Worm (Caenorhabditis elegans) whole organism, midembryonic: Measurements from ENCODE around the gene C18E9.7.

Experiments
- T22C8.4 ChIP-seq: fragments of 200-800 bp; sonication (Bioruptor generic); IDR thresholded peaks from 2 replicates; pipeline ENCODE4 v1.3.6; 2022; ENCODE audit warnings: missing genetic modification characterization, missing compliant biosample characterization
- cog-1 ChIP-seq: sonication (generic microtip); optimal IDR thresholded peaks from 2 replicates; lab custom pipeline; 2016; ENCODE audit warnings: missing genetic modification characterization, missing compliant biosample characterization
- flt-1 ChIP-seq: fragments of 200-800 bp; sonication (Bioruptor generic); IDR thresholded peaks from 2 replicates; pipeline ENCODE4 v1.3.6; 2022; ENCODE audit warnings: missing genetic modification characterization, missing compliant biosample characterization
- klf-2 ChIP-seq: fragments of 200-800 bp; sonication (Bioruptor generic); conservative IDR thresholded peaks from 2 replicates; pipeline ENCODE4 v1.3.6; 2022; ENCODE audit warnings: missing genetic modification reagents, missing genetic modification characterization, missing compliant biosample characterization
- med-1 ChIP-seq: sonication (generic microtip); optimal IDR thresholded peaks from 2 replicates; lab custom pipeline; 2017; ENCODE audit warnings: missing genetic modification characterization, mild to moderate bottlenecking, missing compliant biosample characterization, antibody characterized with exemption, missing genetic modification reagents; ENCODE audit not compliant: insufficient read depth
- ref-1 ChIP-seq: fragments of 200-800 bp; sonication (Bioruptor generic); conservative IDR thresholded peaks from 2 replicates; pipeline ENCODE4 v1.3.6; 2022; ENCODE audit warnings: missing genetic modification reagents, missing genetic modification characterization, missing compliant biosample characterization
- tab-1 ChIP-seq: fragments of 200-800 bp; sonication (Bioruptor generic); IDR thresholded peaks from 2 replicates; pipeline ENCODE4 v1.3.6; 2022; ENCODE audit warnings: missing genetic modification characterization, missing compliant biosample characterization
- ztf-23 ChIP-seq: fragments of 200-800 bp; sonication (Bioruptor generic); IDR thresholded peaks from 2 replicates; pipeline ENCODE4 v1.3.6; 2022; ENCODE audit warnings: missing genetic modification reagents, missing genetic modification characterization, missing compliant biosample characterization
- ztf-29 ChIP-seq: fragments of 200-800 bp; sonication (Bioruptor generic); IDR thresholded peaks from 2 replicates; pipeline ENCODE4 v1.3.6; 2022; ENCODE audit warnings: missing genetic modification reagents, missing genetic modification characterization, missing compliant biosample characterization

C18E9.7 gene

DNA sequence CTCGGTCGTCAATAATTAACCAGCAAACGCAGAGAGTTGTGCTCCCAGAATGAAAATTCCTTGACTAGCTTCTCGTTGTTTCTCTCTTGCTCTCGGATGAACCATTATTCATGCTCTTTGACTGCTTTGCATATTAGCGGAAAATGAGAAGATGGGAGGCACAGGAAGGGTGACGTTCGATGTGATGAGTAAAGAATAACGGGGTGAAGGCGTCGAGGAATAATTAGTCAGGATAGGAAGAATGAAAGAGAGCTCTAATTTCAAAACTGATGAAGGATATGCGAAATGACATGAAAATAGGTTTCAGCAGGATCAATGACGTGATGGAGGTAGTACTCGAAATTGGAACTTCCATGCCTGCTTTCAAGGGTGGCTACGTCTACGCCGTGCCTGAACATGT is 31.3 kb downstream of the C18E9.7 start:
- TF ChIP-seq flt-1 = no peak
- TF ChIP-seq tab-1 (GFP tag; lab: Robert Waterston, UW) = no peak
- TF ChIP-seq ztf-29 (GFP tag; lab: Robert Waterston, UW) = no peak
- no peak for TF ChIP-seq T22C8.4 (GFP tag; lab: Robert Waterston, UW)
- no peak for TF ChIP-seq ref-1
- no peak for TF ChIP-seq cog-1 (tag; lab: Kevin White, UChicago)
- TF ChIP-seq med-1 (GFP tag; lab: Kevin White, UChicago) = no peak
- no peak for TF ChIP-seq klf-2 (GFP tag; lab: Robert Waterston, UW)
- TF ChIP-seq ztf-23 = no peak

DNA sequence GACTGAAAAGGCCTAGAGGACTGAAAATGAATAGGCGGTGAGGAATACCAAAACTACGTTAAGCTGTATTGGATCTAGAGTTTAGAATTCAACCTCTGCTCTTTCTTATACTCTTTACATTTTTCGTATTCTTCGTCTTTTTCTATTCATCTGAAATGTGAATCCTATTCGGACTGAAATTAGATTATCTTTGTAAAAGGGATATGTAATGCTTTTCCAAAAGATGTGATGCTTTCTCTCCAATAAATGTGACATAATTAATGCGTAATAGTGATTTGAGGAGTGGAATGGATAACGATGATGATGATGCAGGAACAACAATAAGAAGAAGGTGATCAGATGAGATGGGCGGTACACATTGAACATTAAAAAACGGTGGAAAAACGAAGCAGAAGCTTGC is 33.9 kb downstream of the C18E9.7 start:
- no peak for TF ChIP-seq cog-1 (tag; lab: Kevin White, UChicago)
- no peak for TF ChIP-seq ref-1
- TF ChIP-seq tab-1 (GFP tag; lab: Robert Waterston, UW) = no peak
- TF ChIP-seq T22C8.4 (GFP tag; lab: Robert Waterston, UW) = no peak
- TF ChIP-seq klf-2 (GFP tag; lab: Robert Waterston, UW) = no peak
- TF ChIP-seq ztf-23 = no peak
- TF ChIP-seq med-1 (GFP tag; lab: Kevin White, UChicago) = no peak
- no peak for TF ChIP-seq flt-1
- no peak for TF ChIP-seq ztf-29 (GFP tag; lab: Robert Waterston, UW)

ce11 chrII:8947391-8947790 is 35.2 kb downstream of the C18E9.7 start, which contains the start of gene cutl-15:
Gene cutl-15 (minus strand): TSS chrII:8947688.
- no peak for TF ChIP-seq ztf-29 (GFP tag; lab: Robert Waterston, UW)
- no peak for TF ChIP-seq med-1 (GFP tag; lab: Kevin White, UChicago)
- TF ChIP-seq klf-2 (GFP tag; lab: Robert Waterston, UW) = no peak
- no peak for TF ChIP-seq ref-1
- TF ChIP-seq T22C8.4 (GFP tag; lab: Robert Waterston, UW) = no peak
- TF ChIP-seq tab-1 (GFP tag; lab: Robert Waterston, UW) = no peak
- TF ChIP-seq cog-1 (tag; lab: Kevin White, UChicago) = no peak
- TF ChIP-seq flt-1 = no peak
- TF ChIP-seq ztf-23 = no peak

DNA sequence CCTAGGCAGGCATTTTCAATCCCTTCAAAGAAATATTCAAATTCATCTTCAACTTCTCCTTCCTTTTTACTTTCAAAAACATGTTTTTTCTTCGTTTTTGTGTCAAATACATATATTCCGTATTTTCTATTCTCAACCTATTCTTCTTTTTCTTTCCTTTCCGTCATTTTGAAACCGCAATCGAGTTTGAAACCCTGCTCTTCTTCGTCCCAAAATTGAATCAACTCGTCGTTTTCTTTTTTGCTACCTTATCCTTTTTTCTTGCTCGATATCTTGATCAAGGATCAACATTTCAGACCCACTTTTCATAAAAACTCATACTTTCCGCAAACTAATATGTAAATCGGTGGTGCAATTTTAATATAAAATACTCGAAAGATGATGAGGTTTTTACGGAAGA is 37.4 kb downstream of the C18E9.7 start:
- TF ChIP-seq ref-1 (no peak), klf-2 (GFP tag; lab: Robert Waterston, UW) (no peak), T22C8.4 (GFP tag; lab: Robert Waterston, UW) (no peak), cog-1 (tag; lab: Kevin White, UChicago) (no peak), ztf-23 (no peak), med-1 (GFP tag; lab: Kevin White, UChicago) (no peak), ztf-29 (GFP tag; lab: Robert Waterston, UW) (no peak), tab-1 (GFP tag; lab: Robert Waterston, UW) (no peak), flt-1 (no peak)

DNA sequence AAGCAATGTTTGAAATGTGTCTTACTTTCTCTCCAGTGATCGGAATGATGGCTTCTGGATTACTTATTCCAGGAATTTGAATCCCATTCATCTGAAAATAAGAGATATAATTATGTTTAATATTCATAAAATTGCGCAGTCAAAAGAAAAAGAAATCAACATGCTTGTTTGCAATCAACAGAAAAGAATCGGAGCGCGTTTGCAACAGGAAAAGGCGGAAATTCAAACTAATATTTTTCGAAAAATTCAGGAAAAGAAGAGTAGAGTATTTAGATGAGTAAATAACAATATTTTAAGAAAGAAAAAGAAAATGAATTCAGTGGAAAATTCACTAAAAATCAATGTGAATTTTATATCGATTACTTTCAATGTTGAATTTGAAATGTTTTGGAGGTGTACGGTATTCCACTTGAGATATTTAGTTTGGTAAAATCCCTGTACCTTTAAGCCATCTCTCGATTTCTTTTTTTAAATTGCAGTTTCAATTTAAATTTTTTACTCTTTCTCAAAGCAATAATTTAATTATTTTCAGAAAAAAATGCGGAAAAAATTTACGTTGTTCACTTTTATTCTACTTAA is 42.1 kb downstream of the C18E9.7 start, which contains the start of the genes set-17 and T21B10.4:
set-17 (minus strand) TSS at position 127 of the 579 bp plus-strand sequence.
T21B10.4 (plus strand) TSS at position 533 of the 579 bp plus-strand sequence.
- TF ChIP-seq ref-1 = no peak
- no peak for TF ChIP-seq flt-1
- no peak for TF ChIP-seq ztf-23
- TF ChIP-seq med-1 (GFP tag; lab: Kevin White, UChicago) = no peak
- TF ChIP-seq klf-2 (GFP tag; lab: Robert Waterston, UW) = no peak
- TF ChIP-seq cog-1 (tag; lab: Kevin White, UChicago) = no peak
- no peak for TF ChIP-seq T22C8.4 (GFP tag; lab: Robert Waterston, UW)
- TF ChIP-seq ztf-29 (GFP tag; lab: Robert Waterston, UW) = no peak
- TF ChIP-seq tab-1 (GFP tag; lab: Robert Waterston, UW) = no peak

ce11 chrII:8938907-8939622 is 43.5 kb downstream of the C18E9.7 start:
- TF ChIP-seq T22C8.4 (GFP tag; lab: Robert Waterston, UW) = no peak
- TF ChIP-seq ref-1 = no peak
- no peak for TF ChIP-seq cog-1 (tag; lab: Kevin White, UChicago)

DNA sequence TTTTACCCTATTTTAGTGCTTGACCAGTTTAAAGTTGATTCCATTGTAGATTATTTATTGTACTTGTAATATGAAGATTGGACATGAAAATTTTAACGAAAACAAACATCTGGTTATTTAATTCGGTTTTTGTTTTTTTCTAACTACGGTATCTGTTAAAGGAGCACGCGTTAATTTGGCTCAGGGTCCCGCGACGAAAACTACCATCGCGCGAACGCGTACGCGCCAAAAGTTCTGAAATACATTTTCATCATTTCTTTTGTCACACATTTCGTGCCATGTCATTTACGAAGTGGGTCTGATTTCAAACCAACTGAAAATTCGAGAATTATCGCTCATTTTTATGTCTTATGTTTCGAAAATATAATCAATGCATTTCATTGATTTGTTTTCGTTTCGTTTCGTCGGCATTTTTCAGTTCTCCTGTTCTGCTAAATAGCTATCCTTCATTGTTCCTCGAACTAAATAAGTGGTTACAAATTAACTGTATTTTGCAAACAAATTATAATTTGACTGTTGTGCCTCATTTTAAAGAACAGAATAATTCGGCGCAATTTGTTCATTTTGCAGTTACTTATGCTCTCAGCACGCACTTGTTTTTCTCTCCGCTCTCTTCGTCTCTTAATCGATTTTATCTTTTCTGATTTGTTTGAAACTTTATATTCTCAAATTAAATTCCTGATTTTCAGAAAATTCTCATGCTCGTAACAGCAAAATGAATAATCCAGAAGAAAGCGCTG is 48.7 kb downstream of the C18E9.7 start, which contains the start of gene T21B10.3:
T21B10.3 (plus strand) TSS at position 690 of the 740 bp plus-strand sequence.
- TF ChIP-seq flt-1 (no peak), ztf-29 (GFP tag; lab: Robert Waterston, UW) (no peak), cog-1 (tag; lab: Kevin White, UChicago) (no peak), T22C8.4 (GFP tag; lab: Robert Waterston, UW) (no peak), med-1 (GFP tag; lab: Kevin White, UChicago) (no peak), tab-1 (GFP tag; lab: Robert Waterston, UW) (no peak), ztf-23 (no peak), ref-1 (no peak), klf-2 (GFP tag; lab: Robert Waterston, UW) (no peak)

DNA sequence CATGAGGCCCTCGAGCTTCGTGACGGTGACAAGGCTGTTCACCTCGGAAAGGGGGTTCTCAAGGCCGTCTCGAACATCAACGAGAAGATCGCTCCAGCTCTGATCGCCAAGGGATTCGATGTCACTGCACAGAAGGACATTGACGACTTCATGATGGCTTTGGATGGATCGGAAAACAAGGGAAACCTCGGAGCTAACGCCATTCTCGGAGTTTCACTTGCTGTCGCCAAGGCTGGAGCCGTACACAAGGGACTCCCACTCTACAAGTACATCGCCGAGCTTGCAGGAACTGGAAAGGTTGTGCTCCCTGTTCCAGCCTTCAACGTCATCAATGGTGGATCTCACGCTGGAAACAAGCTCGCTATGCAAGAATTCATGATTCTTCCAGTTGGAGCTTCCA is 50.2 kb downstream of the C18E9.7 start:
- TF ChIP-seq ref-1 (no peak), klf-2 (GFP tag; lab: Robert Waterston, UW) (no peak), ztf-29 (GFP tag; lab: Robert Waterston, UW) (no peak), flt-1 (no peak), cog-1 (tag; lab: Kevin White, UChicago) (no peak), T22C8.4 (GFP tag; lab: Robert Waterston, UW) (no peak), med-1 (GFP tag; lab: Kevin White, UChicago) (no peak), tab-1 (GFP tag; lab: Robert Waterston, UW) (no peak), ztf-23 (no peak)
